Fruit fly (Drosophila melanogaster) whole organism: ENCODE results near the gene Plp.

Experiments used
- CG8478 ChIP-seq: fragments of >200 bp; optimal IDR thresholded peaks from 2 replicates; lab custom pipeline; 2018; ENCODE audit warnings: inconsistent platforms
- Dll ChIP-seq: fragments of >200 bp; optimal IDR thresholded peaks from 2 replicates; lab custom pipeline; 2017
- EcR ChIP-seq, 2 experiments: fragments of >200 bp; optimal IDR thresholded peaks; 2 replicates each; lab custom pipeline; 2017; ENCODE audit warnings: missing biosample characterization in 2 of 2, missing genetic modification characterization in 2 of 2, missing genetic modification reagents in 2 of 2
- pan ChIP-seq: fragments of >200 bp; optimal IDR thresholded peaks from 2 replicates; lab custom pipeline; 2017
- psq ChIP-seq: fragments of >200 bp; optimal IDR thresholded peaks from 2 replicates; lab custom pipeline; 2017
- usp ChIP-seq: fragments of >200 bp; optimal IDR thresholded peaks from 2 replicates; lab custom pipeline; 2017; ENCODE audit warnings: missing biosample characterization, missing genetic modification characterization, mixed read lengths

Gene Plp

DNA sequence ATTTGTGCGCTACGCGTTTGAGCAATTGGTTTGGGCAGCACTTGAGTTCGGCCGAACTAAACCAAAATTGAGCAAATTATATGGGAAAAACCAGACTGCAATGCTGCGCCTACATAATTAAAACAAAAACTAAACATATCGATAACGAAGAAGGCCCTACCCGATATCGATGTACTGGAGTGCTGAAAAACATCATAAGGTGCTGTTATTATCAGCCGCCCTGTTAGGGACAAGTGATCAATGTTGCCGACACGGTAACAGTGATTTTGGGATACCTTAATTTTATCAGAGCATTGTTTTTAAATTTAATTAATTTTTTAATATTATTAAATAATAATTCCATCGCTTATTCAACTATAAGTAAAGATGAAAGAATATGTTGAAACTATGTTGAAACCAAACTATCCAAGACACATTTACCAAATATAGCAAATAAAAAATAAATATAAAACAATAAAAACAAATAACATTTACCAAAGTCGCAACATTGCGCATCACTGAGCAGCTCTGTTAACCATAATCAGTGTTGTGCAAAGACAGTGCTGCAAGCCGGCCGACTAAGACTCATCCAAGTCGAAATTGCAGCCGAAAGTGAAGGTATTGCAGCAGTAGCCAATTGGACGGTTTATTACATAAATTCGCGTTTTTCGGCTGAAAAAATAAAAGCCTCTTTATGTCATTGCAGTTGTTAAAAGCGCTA lies at the start of gene Plp, which contains the start of the genes sstn and GlyRS:
Plp (minus strand) TSS at position 136 of the 700 bp plus-strand sequence.
sstn (minus strand) TSS at position 131 of the 700 bp plus-strand sequence.
GlyRS (plus strand) TSS at position 554 of the 700 bp plus-strand sequence.
- TF ChIP-seq pan (lab: Kevin White, UChicago) (no peak), psq (no peak), CG8478 (lab: Kevin White, UChicago) (no peak), EcR (GFP tag; optimal IDR thresholded peaks at IDR 0.05; lab: Kevin White, UChicago) (no peak), Dll (lab: Kevin White, UChicago) (no peak), usp (GFP tag; lab: Kevin White, UChicago) (no peak)

DNA sequence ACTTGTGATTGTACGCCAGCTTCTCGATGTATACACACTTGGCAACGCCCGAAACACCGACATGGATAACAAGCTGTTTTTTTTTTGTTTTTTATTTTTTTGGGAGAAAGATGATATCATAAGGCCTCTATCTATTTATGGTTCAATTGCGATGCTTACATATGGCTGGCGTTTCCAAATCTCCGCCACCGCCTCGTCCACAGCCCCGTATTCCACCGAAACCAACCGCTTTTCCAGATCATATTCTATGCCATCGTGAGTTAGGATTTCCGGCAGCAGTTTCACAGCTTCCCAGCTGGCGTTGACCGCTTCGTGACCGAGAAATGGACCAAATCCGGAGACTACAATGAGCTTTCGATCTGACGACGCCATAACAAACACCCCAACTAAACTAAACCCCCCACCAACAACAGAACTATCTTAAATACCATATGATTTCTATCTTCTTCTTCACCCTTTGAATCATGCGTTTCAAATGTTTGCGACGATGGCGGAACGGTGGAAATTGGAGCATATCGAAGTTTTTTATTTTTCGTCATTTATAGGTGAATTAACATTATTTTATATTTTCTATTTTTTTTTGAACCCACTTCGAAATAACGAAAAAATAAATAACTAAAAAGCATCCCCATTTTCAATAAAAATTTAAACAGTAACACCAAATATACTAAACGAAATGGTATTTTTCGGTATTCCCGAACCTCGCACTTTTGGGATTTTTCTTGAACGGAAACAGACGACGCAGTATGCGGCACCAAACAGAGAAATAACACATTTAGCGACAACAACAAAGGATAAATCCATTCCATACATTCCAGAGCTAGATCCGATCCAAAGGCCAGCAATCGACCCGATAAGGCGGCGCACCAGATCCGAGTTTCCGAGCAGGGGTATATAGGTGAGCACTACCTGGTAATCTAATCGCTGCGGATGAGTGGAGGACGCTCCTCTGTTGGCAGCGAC lies 49.4 kb upstream of the Plp start, which contains the start of the genes CG32147 and Pex3:
CG32147 (minus strand) TSS at position 422 of the 963 bp plus-strand sequence.
Pex3 (plus strand) TSS at position 718 of the 963 bp plus-strand sequence.
- TF ChIP-seq usp (GFP tag; lab: Kevin White, UChicago) (no peak), CG8478 (lab: Kevin White, UChicago) (no peak), Dll (lab: Kevin White, UChicago) (no peak), pan (lab: Kevin White, UChicago) (no peak), psq (no peak), EcR (GFP tag; optimal IDR thresholded peaks at IDR 0.05; lab: Kevin White, UChicago) (no peak)

DNA sequence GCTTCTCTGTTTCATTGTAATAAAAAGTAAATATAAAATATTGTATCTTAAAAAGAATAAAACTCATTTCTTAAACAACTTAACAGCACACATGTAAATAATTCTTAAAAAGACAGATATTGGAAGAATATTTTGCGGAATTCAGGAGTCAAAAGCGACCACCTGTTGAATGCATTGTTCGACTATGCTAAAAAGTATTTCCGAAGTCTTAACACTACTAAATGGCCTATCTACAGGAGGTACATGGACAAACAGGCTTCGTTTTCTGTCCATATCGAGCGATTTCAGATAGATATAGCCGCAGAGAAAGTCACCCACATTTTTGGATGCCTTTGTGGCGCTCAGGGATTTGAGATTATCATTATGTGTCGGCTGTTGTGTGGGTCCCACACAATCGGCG lies 48.6 kb upstream of the Plp start:
- TF ChIP-seq EcR (GFP tag; optimal IDR thresholded peaks at IDR 0.05; lab: Kevin White, UChicago) (no peak), usp (GFP tag; lab: Kevin White, UChicago) (no peak), pan (lab: Kevin White, UChicago) (no peak), CG8478 (lab: Kevin White, UChicago) (no peak), psq (no peak), Dll (lab: Kevin White, UChicago) (no peak)

DNA sequence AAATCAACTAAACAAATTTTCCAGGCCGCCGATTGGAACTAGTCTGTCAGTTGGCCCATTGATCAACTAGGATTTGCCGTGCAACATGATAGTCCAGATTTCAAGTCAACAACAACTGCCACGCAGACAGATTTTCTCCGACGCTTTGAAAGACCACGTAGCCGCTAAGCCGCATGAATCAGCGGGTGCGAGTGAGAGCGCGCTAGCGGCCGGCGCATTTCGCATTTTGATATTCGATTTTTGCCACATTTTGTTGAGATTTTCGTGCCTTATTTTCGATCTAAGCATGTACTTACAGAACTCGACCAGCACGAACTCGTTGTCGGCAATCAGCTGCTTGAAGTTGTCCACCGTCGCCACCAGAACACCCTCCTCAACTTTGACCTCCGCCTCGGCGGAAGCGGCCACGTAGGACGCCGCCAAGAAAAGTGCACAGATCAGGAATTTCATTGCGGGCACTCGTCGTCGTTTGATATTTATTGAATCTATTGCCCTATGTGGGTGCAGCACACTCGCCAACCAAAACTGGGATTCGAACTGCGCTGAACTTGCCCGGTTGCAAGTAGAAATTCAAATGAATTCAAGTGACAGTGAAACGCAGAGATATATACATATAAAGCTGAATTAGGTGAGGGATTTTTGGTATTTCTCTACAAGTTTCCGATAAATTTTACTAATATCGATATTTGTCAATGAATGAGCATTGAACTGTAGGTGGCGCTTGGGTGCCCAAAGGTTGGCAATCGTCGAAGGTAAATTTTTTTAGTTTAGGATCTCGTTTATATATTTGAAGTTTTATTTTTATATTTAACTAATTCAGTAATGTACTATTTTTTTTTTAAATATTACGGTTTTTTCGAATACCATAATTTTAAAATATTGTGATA lies 47.7 kb upstream of the Plp start, which contains the start of gene Pdi:
Pdi (minus strand) TSS at position 837 of the 887 bp plus-strand sequence.
- peak in 1 of 2 experiments; percentile 12 for TF ChIP-seq EcR (GFP tag; optimal IDR thresholded peaks at IDR 0.05; lab: Kevin White, UChicago)
- no peak for TF ChIP-seq CG8478 (lab: Kevin White, UChicago)

DNA sequence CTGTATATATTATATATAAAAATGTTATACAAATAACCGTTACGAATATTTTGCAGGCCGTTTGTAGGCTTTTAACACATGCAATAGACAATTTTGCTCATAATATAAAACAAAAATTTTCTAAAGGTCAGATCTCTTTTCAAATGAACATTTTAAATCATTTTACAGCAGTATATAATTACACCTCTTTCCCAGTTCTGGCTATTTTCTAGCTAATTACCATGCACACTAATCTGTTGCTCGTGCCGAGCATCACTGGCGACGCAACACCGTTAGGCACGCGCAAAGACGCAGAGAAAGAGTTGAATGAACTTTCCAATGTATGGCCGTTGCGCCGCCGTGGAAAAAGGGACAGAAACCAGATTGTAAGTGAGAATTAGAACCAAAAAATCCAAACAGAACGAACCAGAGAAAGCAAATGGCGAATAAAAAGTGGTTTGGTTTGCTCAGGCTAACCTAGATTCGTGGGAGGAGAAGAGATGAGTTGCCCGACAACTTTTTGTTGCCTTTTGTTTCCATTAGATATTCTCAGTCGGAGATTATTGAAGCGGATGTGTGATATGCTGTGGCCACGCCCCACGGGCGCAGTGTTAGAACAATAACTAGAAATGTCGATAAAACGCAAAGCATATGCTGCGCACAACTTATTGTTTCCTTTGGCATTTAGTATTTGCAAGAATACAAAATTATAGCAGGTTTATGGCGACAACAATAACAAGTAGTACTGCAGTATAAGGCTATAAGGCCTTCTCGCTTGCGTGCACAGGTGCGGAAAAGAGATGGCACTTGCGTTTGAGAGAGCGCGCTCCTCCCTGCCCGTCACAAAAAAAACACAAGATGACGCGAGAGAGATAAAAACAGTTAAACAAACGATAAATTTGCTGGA lies 46.8 kb upstream of the Plp start:
- TF ChIP-seq Dll (lab: Kevin White, UChicago), result no peak
- peak; percentile 67 to 92 for TF ChIP-seq EcR (GFP tag; optimal IDR thresholded peaks at IDR 0.05; lab: Kevin White, UChicago)
- peak; percentile 4 for TF ChIP-seq CG8478 (lab: Kevin White, UChicago)
- TF ChIP-seq pan (lab: Kevin White, UChicago), result no peak
- no peak for TF ChIP-seq psq
- TF ChIP-seq usp (GFP tag; lab: Kevin White, UChicago), result no peak

DNA sequence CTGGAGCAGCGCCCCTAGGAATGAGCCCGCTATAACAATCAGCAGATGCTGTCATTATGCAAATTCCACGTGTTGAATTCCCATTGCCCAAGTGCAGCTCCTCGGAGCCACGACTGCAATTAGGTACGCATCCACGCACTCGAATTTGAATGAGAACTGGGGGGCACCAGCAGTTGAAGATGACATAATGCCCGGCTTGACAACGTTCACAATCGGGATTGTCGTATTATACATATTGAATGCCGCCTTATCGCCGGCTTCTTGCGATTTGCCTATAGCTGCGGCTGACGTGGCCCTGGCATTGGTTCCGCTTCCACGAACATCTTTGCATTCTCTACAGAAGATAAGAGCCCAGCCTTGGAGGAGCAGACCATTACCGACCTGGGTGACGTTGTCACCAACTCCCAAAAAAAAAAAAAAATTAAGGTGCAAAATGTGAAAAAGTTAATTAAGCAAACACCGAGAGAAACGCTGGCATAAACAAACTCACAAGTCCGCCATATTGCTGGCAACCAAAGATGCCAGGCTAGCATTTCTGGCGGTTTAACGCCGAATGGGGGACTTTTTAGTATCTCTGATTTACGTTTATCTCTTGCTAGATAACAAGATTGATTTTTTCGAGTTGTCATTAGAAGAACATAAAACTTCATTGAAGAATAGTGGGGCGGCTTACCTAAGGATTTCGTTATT lies 45.9 kb upstream of the Plp start:
- no peak for TF ChIP-seq usp (GFP tag; lab: Kevin White, UChicago)
- no peak for TF ChIP-seq EcR (GFP tag; optimal IDR thresholded peaks at IDR 0.05; lab: Kevin White, UChicago)
- TF ChIP-seq pan (lab: Kevin White, UChicago), result no peak
- no peak for TF ChIP-seq Dll (lab: Kevin White, UChicago)
- TF ChIP-seq psq, result no peak
- TF ChIP-seq CG8478 (lab: Kevin White, UChicago), result no peak

DNA sequence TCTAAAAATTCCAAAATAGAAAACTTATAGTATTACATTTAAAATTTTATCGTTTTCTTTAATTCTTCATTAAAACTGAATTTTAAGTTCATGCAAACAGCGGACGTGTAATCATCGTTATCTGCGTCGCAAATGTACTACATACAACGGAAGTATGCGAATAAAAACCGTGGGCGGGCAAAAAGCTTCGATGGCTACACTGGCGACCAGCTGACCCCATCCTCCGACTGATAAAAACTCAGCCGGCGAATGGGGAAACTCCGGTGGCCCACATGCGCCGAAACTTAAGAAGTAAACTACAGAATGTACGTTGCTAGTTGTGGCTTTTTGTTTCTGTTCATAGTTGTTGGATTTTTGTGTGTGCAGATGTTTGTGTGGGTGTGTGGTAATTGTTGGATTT lies 43.3 kb upstream of the Plp start:
- TF ChIP-seq CG8478 (lab: Kevin White, UChicago) (no peak), usp (GFP tag; lab: Kevin White, UChicago) (no peak), Dll (lab: Kevin White, UChicago) (no peak), psq (no peak), EcR (GFP tag; optimal IDR thresholded peaks at IDR 0.05; lab: Kevin White, UChicago) (no peak), pan (lab: Kevin White, UChicago) (no peak)

DNA sequence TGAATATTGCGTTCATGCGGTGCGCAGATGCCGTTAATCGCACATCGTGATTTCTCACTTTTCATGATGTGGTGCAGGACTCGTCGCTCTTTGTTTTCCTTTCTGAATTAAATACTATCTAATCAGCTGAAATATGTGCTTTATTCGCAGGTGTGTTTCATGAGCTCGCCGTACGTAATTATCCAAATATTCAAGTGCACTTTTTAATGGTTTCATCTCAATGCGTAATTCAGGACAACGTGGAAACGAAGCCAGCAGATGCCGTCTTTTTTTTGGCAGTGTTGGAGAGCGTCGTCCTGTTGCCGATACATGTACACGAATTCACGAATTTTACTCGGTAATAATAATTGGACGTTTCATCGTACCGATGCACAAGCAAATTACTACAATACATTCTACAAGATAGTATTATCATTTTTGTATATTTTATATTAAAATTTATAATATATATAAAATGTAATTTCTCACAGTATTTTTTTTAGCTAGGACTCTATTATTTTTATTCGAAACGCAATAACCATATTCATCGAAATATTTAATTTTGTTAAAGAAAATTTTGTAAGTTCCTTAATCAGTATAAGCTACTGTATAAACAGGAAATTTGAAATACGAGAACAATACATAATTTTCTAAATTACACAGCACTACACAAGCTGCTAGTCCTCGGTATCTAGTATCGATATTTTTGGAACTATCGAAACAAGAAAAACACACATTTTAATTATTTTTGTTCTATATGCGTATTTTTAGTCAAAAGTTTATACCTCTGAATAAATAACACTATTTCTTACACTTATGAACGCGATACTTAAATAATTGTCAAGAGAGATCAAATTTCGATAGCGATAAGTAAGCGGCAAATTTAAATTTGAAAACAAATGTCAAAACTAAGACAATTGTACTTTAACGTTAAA lies 42.4 kb upstream of the Plp start, which contains the start of gene CG12316:
CG12316 (minus strand) TSS at position 276 of the 914 bp plus-strand sequence.
- no peak for TF ChIP-seq Dll (lab: Kevin White, UChicago)
- no peak for TF ChIP-seq CG8478 (lab: Kevin White, UChicago)
- no peak for TF ChIP-seq EcR (GFP tag; optimal IDR thresholded peaks at IDR 0.05; lab: Kevin White, UChicago)
- no peak for TF ChIP-seq psq
